Worm (Caenorhabditis elegans) whole organism, mixed stage, embryonic: ENCODE data around the gene R02D5.1.

Experiments
- ces-1 ChIP-seq: fragments of 150-350 bp; optimal IDR thresholded peaks from 2 replicates; lab custom pipeline; 2014; ENCODE audit warnings: missing biosample characterization, missing genetic modification reagents, missing genetic modification characterization
- nhr-12 ChIP-seq: fragments of 150-350 bp; optimal IDR thresholded peaks from 2 replicates; lab custom pipeline; 2014; ENCODE audit warnings: missing biosample characterization, missing genetic modification characterization
- nhr-2 ChIP-seq: fragments of 150-350 bp; optimal IDR thresholded peaks from 2 replicates; lab custom pipeline; 2014; ENCODE audit warnings: missing biosample characterization, missing genetic modification characterization
- nhr-76 ChIP-seq: sonication (generic microtip); optimal IDR thresholded peaks from 2 replicates; lab custom pipeline; 2017; ENCODE audit warnings: missing biosample characterization, missing genetic modification characterization
- pha-4 ChIP-seq: fragments of 150-350 bp; optimal IDR thresholded peaks from 2 replicates; lab custom pipeline; 2018; ENCODE audit warnings: missing biosample characterization, missing genetic modification reagents, missing genetic modification characterization
- snpc-4 ChIP-seq: fragments of 150-350 bp; optimal IDR thresholded peaks from 2 replicates; lab custom pipeline; 2014; ENCODE audit warnings: missing biosample characterization, missing genetic modification characterization
- unc-39 ChIP-seq: fragments of 150-350 bp; optimal IDR thresholded peaks from 2 replicates; lab custom pipeline; 2014; ENCODE audit warnings: missing biosample characterization, missing genetic modification characterization
- unc-62 ChIP-seq: fragments of 150-350 bp; optimal IDR thresholded peaks from 2 replicates; lab custom pipeline; 2014; ENCODE audit warnings: missing biosample characterization, missing genetic modification reagents, missing genetic modification characterization
- ztf-11 ChIP-seq: fragments of 150-350 bp; optimal IDR thresholded peaks from 2 replicates; lab custom pipeline; 2014; ENCODE audit warnings: missing biosample characterization, missing genetic modification characterization

- TF ChIP-seq nhr-2 (tag; lab: Kevin White, UChicago), result no peak
- TF ChIP-seq ztf-11 (tag; lab: Kevin White, UChicago), result no peak
- no peak for TF ChIP-seq unc-39 (tag; lab: Kevin White, UChicago)
- TF ChIP-seq pha-4 (tag; lab: Kevin White, UChicago), result no peak
- no peak for TF ChIP-seq nhr-76 (tag; lab: Kevin White, UChicago)
- no peak for TF ChIP-seq snpc-4 (tag; lab: Kevin White, UChicago)
- TF ChIP-seq nhr-12 (tag; lab: Kevin White, UChicago), result no peak
- TF ChIP-seq ces-1, result no peak
- TF ChIP-seq unc-62, result no peak
Observed at ce11 chrV:14484582-14484981, 23.5 kb upstream of the R02D5.1 start, which contains the start of gene R02D5.4.
